Worm (Caenorhabditis elegans): ENCODE results near the gene alh-10.

- TF ChIP-seq lin-13 (tag; optimal IDR thresholded peaks at IDR 0.05) = no peak
- TF ChIP-seq blmp-1 (tag; optimal IDR thresholded peaks at IDR 0.05) = no peak
- TF ChIP-seq nhr-237 (tag; optimal IDR thresholded peaks at IDR 0.05) = no peak
- no peak for TF ChIP-seq drap-1 (GFP tag; optimal IDR thresholded peaks at IDR 0.05)
These were observed 47.1 kb downstream of the alh-10 start, which contains the start of gene C36B7.5 for ce11 chrX:7096349-7096748.
